Fruit fly (Drosophila melanogaster) whole organism, pupa: ENCODE results near the gene rdgB.

ENCODE experiments used
- CG12605 ChIP-seq: fragments of 200-800 bp; sonication (Bioruptor generic); IDR thresholded peaks from 2 replicates; pipeline ENCODE4 v1.3.6; 2022; ENCODE audit warnings: missing biosample characterization, missing genetic modification characterization
- CG14655 ChIP-seq: fragments of 200-800 bp; sonication (Bioruptor generic); optimal IDR thresholded peaks from 3 replicates; lab custom pipeline; 2017; ENCODE audit warnings: mild to moderate bottlenecking, missing biosample characterization, missing genetic modification reagents, missing genetic modification characterization
- CG15710 ChIP-seq: fragments of 200-800 bp; sonication (Bioruptor generic); optimal IDR thresholded peaks from 2 replicates; lab custom pipeline; 2018; ENCODE audit warnings: missing biosample characterization, mild to moderate bottlenecking, missing genetic modification characterization, moderate library complexity
- CG34367 ChIP-seq: fragments of 200-800 bp; sonication (Bioruptor generic); optimal IDR thresholded peaks from 2 replicates; lab custom pipeline; 2018; ENCODE audit warnings: missing biosample characterization, mild to moderate bottlenecking, missing genetic modification characterization
- CG8301 ChIP-seq: fragments of 200-800 bp; sonication (Bioruptor generic); optimal IDR thresholded peaks from 2 replicates; lab custom pipeline; 2018; ENCODE audit warnings: missing biosample characterization, mild to moderate bottlenecking, missing genetic modification characterization
- D1 ChIP-seq: fragments of 200-800 bp; sonication (Bioruptor generic); optimal IDR thresholded peaks from 2 replicates; lab custom pipeline; 2018; ENCODE audit warnings: missing biosample characterization, mild to moderate bottlenecking, missing genetic modification characterization, moderate library complexity
- EcR ChIP-seq: fragments of 200-800 bp; sonication (Bioruptor generic); optimal IDR thresholded peaks from 3 replicates; lab custom pipeline; 2019; ENCODE audit warnings: missing biosample characterization, missing genetic modification characterization, mild to moderate bottlenecking, moderate library complexity, missing genetic modification reagents
- Pif1A ChIP-seq: fragments of 200-800 bp; sonication (Bioruptor generic); optimal IDR thresholded peaks from 3 replicates; lab custom pipeline; 2016; ENCODE audit warnings: missing biosample characterization, missing genetic modification characterization
- fd96Ca ChIP-seq: fragments of 200-800 bp; sonication (Bioruptor generic); IDR thresholded peaks from 3 replicates; pipeline ENCODE4 v1.3.6; 2022; ENCODE audit warnings: missing biosample characterization, missing genetic modification characterization
- gl ChIP-seq: fragments of 200-800 bp; sonication (Bioruptor generic); optimal IDR thresholded peaks from 2 replicates; lab custom pipeline; 2018; ENCODE audit warnings: missing biosample characterization, mild to moderate bottlenecking, missing genetic modification characterization

DNA sequence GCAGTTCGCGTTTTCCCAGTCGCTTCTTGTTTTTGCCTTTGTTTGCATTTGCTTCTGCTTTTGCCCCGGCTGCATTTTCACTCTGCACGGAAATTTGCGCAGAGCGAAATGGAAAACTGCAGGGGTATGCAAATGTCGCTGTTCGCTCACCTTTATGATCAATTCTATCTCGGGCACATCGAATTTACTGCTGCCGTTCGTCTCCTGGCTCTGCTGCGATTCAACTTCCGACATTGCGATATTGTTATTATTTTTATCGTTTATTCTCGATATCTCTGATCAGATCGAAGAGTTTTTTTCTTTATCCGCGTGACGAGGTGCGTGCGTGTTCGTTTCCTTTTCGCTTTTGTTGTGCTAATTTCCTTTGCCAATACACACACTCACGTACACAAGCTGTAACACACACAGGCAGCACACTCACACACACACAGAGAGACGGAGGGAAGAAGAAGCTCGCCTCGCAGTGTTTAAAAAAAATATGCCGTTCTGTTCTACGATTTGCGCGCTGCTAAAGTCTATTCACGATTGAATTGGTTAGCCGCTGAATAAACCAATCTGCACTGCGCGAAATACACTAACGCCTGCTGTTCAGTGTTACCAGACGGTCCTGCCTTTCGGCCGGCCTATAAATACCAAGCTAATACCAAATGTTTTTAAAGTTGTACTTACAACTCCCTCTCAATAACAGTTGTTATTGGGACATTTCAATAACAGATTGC, 59.4 kb downstream of the rdgB start, which contains the start of gene Clic:
- TF ChIP-seq fd96Ca = no peak
- no peak for TF ChIP-seq gl (tag; lab: Kevin White, UChicago)
- no peak for TF ChIP-seq EcR
- TF ChIP-seq CG14655 (GFP tag; lab: Kevin White, UChicago) = no peak
- no peak for TF ChIP-seq CG12605 (GFP tag; lab: Robert Waterston, UW)
- TF ChIP-seq Pif1A = no peak
- no peak for TF ChIP-seq D1
- no peak for TF ChIP-seq CG15710 (tag; lab: Kevin White, UChicago)
- no peak for TF ChIP-seq CG8301 (tag; lab: Kevin White, UChicago)
- TF ChIP-seq CG34367 (tag; lab: Kevin White, UChicago) = no peak
